Worm (Caenorhabditis elegans): ENCODE data around the gene str-214.

- TF ChIP-seq lin-39 (tag; optimal IDR thresholded peaks at IDR 0.05): no peak
- TF ChIP-seq ztf-4 (tag; optimal IDR thresholded peaks at IDR 0.05): no peak
- no peak for TF ChIP-seq nhr-25 (tag; optimal IDR thresholded peaks at IDR 0.05)
- no peak for TF ChIP-seq nhr-77 (tag; optimal IDR thresholded peaks at IDR 0.05)
- no peak for TF ChIP-seq fos-1 (tag; optimal IDR thresholded peaks at IDR 0.05)
- TF ChIP-seq nhr-237 (tag; optimal IDR thresholded peaks at IDR 0.05): no peak
- TF ChIP-seq elt-3 (tag; optimal IDR thresholded peaks at IDR 0.05): no peak
- no peak for TF ChIP-seq egl-27 (tag; optimal IDR thresholded peaks at IDR 0.05)
- TF ChIP-seq unc-39 (tag; optimal IDR thresholded peaks at IDR 0.05): no peak
- TF ChIP-seq zag-1 (tag; optimal IDR thresholded peaks at IDR 0.05): no peak
These were observed 22.7 kb upstream of the str-214 start, which contains the start of gene oac-5 for ce11 chrV:16292409-16292808.

Measured in whole organism, L2 larva.